Fruit fly (Drosophila melanogaster): ENCODE data around the gene kon.

kon gene

DNA sequence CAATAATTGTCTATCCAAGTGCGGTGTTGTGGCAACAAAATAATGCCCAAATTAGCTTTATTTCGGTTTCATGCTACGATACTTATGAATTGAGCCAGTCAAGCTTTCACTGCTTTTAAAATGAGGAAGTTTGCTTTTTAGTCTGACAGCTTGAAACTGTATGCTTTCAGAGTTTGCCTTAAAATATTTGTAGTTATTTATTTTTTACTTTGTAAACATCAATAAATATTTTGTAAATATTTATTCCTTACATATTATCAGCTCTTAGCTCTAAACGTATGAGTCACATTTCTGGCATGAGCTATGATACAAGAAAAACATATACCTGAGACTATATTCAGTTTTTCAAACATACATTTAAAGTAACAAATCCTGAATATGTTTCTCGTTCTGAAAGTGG is 22.7 kb downstream of the kon start (continued):
- TF ChIP-seq Kr (GFP tag; optimal IDR thresholded peaks at IDR 0.05) (no peak), CHES-1-like (GFP tag; optimal IDR thresholded peaks at IDR 0.05) (no peak), usp (GFP tag; optimal IDR thresholded peaks at IDR 0.05) (no peak), pfk (GFP tag; optimal IDR thresholded peaks at IDR 0.05) (no peak), CG9609 (GFP tag; optimal IDR thresholded peaks at IDR 0.05) (no peak), Hmx (GFP tag; optimal IDR thresholded peaks at IDR 0.05) (no peak), CG13287 (GFP tag; IDR thresholded peaks at IDR 0.05; ENCODE audit: partially characterized antibody) (no peak), pan (optimal IDR thresholded peaks at IDR 0.05) (no peak), pan (GFP tag; optimal IDR thresholded peaks at IDR 0.05 in 1 of 2, IDR thresholded peaks at IDR 0.05 in 1 of 2) (no peak), BtbVII (GFP tag; optimal IDR thresholded peaks at IDR 0.05) (no peak), exex (tag; optimal IDR thresholded peaks at IDR 0.05) (no peak), CG2875 (GFP tag; optimal IDR thresholded peaks at IDR 0.05) (no peak), CG11696 (GFP tag; IDR thresholded peaks at IDR 0.05) (no peak), CG10565 (GFP tag; optimal IDR thresholded peaks at IDR 0.05) (no peak), HLHmδ (GFP tag; optimal IDR thresholded peaks at IDR 0.05) (no peak), CG6854 (GFP tag; optimal IDR thresholded peaks at IDR 0.05) (no peak), Ravus (GFP tag; IDR thresholded peaks at IDR 0.05) (no peak), trem (tag; optimal IDR thresholded peaks at IDR 0.05) (no peak), CG9797 (GFP tag; optimal IDR thresholded peaks at IDR 0.05) (no peak), Dll (GFP tag; IDR thresholded peaks at IDR 0.05; ENCODE audit: partially characterized antibody) (no peak), MESR4 (GFP tag; optimal IDR thresholded peaks at IDR 0.05) (no peak), CG14667 (GFP tag; IDR thresholded peaks at IDR 0.05) (no peak), sna (GFP tag; IDR thresholded peaks at IDR 0.05; ENCODE audit: partially characterized antibody) (no peak), corto (GFP tag; optimal IDR thresholded peaks at IDR 0.05) (no peak), Jarid2 (GFP tag; optimal IDR thresholded peaks at IDR 0.05) (no peak), CG17829 (tag; optimal IDR thresholded peaks at IDR 0.05) (no peak), ac (GFP tag; optimal IDR thresholded peaks at IDR 0.05) (no peak), caup (GFP tag; optimal IDR thresholded peaks at IDR 0.05; ENCODE audit: severe bottlenecking) (peak; percentile 20), al (GFP tag; IDR thresholded peaks at IDR 0.05) (no peak), Rfx (GFP tag; IDR thresholded peaks at IDR 0.05) (peak; percentile 33; the same call in 1 of the 2 replicates), kah (GFP tag; optimal IDR thresholded peaks at IDR 0.05) (no peak), pb (GFP tag; optimal IDR thresholded peaks at IDR 0.05) (no peak), CG3847 (GFP tag; IDR thresholded peaks at IDR 0.05) (no peak), bbx (GFP tag; IDR thresholded peaks at IDR 0.05; ENCODE audit: partially characterized antibody) (no peak), bab2 (GFP tag; optimal IDR thresholded peaks at IDR 0.05) (no peak), CG7745 (tag; optimal IDR thresholded peaks at IDR 0.05) (no peak), phol (tag; optimal IDR thresholded peaks at IDR 0.05) (no peak), CG3407 (GFP tag; optimal IDR thresholded peaks at IDR 0.05) (no peak), CG3995 (GFP tag; optimal IDR thresholded peaks at IDR 0.05) (no peak), CG11723 (GFP tag; optimal IDR thresholded peaks at IDR 0.05) (no peak), CG9876 (GFP tag; optimal IDR thresholded peaks at IDR 0.05) (no peak), CG7963 (GFP tag; IDR thresholded peaks at IDR 0.05; ENCODE audit: partially characterized antibody) (no peak), tio (GFP tag; optimal IDR thresholded peaks at IDR 0.05) (no peak), chinmo (GFP tag; IDR thresholded peaks at IDR 0.05; ENCODE audit: partially characterized antibody) (no peak), psq (GFP tag; optimal IDR thresholded peaks at IDR 0.05) (no peak), CG2129 (GFP tag; IDR thresholded peaks at IDR 0.05; ENCODE audit: partially characterized antibody) (no peak), Lpt (GFP tag; optimal IDR thresholded peaks at IDR 0.05) (no peak), row (GFP tag; IDR thresholded peaks at IDR 0.05) (no peak), Neu2 (GFP tag; optimal IDR thresholded peaks at IDR 0.05; ENCODE audit: borderline replicate concordance) (no peak), Fer3 (tag; optimal IDR thresholded peaks at IDR 0.05) (peak; percentile 35), CG8944 (GFP tag; optimal IDR thresholded peaks at IDR 0.05) (no peak)
